Fruit fly (Drosophila melanogaster): ENCODE measurements around the gene Ulp1.
A peak's percentile ranks its signal among the peaks of the same experiment; 100 is the strongest.

The Ulp1 gene

dm6 chrX:19152570-19153287, 55.3 kb downstream of the Ulp1 start (continued):
- TF ChIP-seq fd102C (GFP tag; optimal IDR thresholded peaks at IDR 0.05) (no peak), lilli (GFP tag; optimal IDR thresholded peaks at IDR 0.05) (peak; percentile 35), cwo (GFP tag; optimal IDR thresholded peaks at IDR 0.05) (peak; percentile 23), nerfin-1 (tag; optimal IDR thresholded peaks at IDR 0.05) (peak; percentile 8), CG9817 (tag; optimal IDR thresholded peaks at IDR 0.05) (peak; percentile 34), bcd (GFP tag; optimal IDR thresholded peaks at IDR 0.05) (peak; percentile 53), al (GFP tag; IDR thresholded peaks at IDR 0.05) (0 out of 2 replicates have a peak, but pooled peaks have one; percentile 15), Ssrp (tag; optimal IDR thresholded peaks at IDR 0.05) (peak; percentile 66), Dip2 (GFP tag; IDR thresholded peaks at IDR 0.05) (no peak), ase (GFP tag; IDR thresholded peaks at IDR 0.05) (0 out of 3 replicates have a peak, but pooled peaks have one; percentile 48), run (tag; optimal IDR thresholded peaks at IDR 0.05) (peak; percentile 12), ssp (GFP tag; IDR thresholded peaks at IDR 0.05) (peak; percentile 17; the same call in 1 of the 2 replicates), CkIIα-i1 (GFP tag; IDR thresholded peaks at IDR 0.05) (no peak), HLHmδ (GFP tag; optimal IDR thresholded peaks at IDR 0.05) (no peak), fru (optimal IDR thresholded peaks at IDR 0.05) (no peak), Sry-δ (GFP tag; optimal IDR thresholded peaks at IDR 0.05) (no peak), sim (GFP tag; IDR thresholded peaks at IDR 0.05) (no peak), row (GFP tag; IDR thresholded peaks at IDR 0.05) (peak; percentile 61), CG17186 (GFP tag; optimal IDR thresholded peaks at IDR 0.05) (no peak), CG2129 (GFP tag; IDR thresholded peaks at IDR 0.05; ENCODE audit: partially characterized antibody) (no peak), NC2α (GFP tag; optimal IDR thresholded peaks at IDR 0.05) (no peak), CG12299 (tag; optimal IDR thresholded peaks at IDR 0.05) (peak; percentile 18), lbe (GFP tag; optimal IDR thresholded peaks at IDR 0.05) (peak; percentile 58), CG4854 (GFP tag; optimal IDR thresholded peaks at IDR 0.05) (no peak), CG9215 (GFP tag; IDR thresholded peaks at IDR 0.05) (no peak), Xbp1 (GFP tag; optimal IDR thresholded peaks at IDR 0.05) (peak; percentile 59), aop (GFP tag; IDR thresholded peaks at IDR 0.05) (no peak), CG12071 (GFP tag; optimal IDR thresholded peaks at IDR 0.05) (no peak), grn (GFP tag; optimal IDR thresholded peaks at IDR 0.05) (no peak), Doc2 (GFP tag; IDR thresholded peaks at IDR 0.05) (no peak), NfI (GFP tag; optimal IDR thresholded peaks at IDR 0.05) (peak; percentile 38), CG2120 (GFP tag; optimal IDR thresholded peaks at IDR 0.05) (no peak), B-H1 (GFP tag; IDR thresholded peaks at IDR 0.05) (peak; percentile 45; the same call in 2 of the 3 replicates), ERR (GFP tag; optimal IDR thresholded peaks at IDR 0.05) (no peak), slou (GFP tag; optimal IDR thresholded peaks at IDR 0.05) (no peak), CG11560 (tag; IDR thresholded peaks at IDR 0.05) (no peak), CG17829 (tag; optimal IDR thresholded peaks at IDR 0.05) (peak; percentile 55), ato (GFP tag; IDR thresholded peaks at IDR 0.05; ENCODE audit: partially characterized antibody) (no peak), Mes4 (GFP tag; optimal IDR thresholded peaks at IDR 0.05) (no peak), maf-S (GFP tag; optimal IDR thresholded peaks at IDR 0.05) (no peak), CG15601 (tag; optimal IDR thresholded peaks at IDR 0.05) (peak; percentile 23), odd (GFP tag; optimal IDR thresholded peaks at IDR 0.05) (no peak), Blimp-1 (GFP tag; optimal IDR thresholded peaks at IDR 0.05) (peak; percentile 66), CG18764 (GFP tag; optimal IDR thresholded peaks at IDR 0.05) (peak; percentile 18), CG8924 (tag; optimal IDR thresholded peaks at IDR 0.05) (peak; percentile 27), lab (GFP tag; optimal IDR thresholded peaks at IDR 0.05) (peak; percentile 62), wdn (GFP tag; IDR thresholded peaks at IDR 0.05) (no peak), ATbp (GFP tag; optimal IDR thresholded peaks at IDR 0.05) (peak; percentile 51), stc (GFP tag; IDR thresholded peaks at IDR 0.05) (peak; percentile 45), CG5953 (GFP tag; IDR thresholded peaks at IDR 0.05) (no peak)

Data from whole organism, embryonic.